Fruit fly (Drosophila melanogaster) S2 (cell line): ENCODE measurements around the gene Atac2.

Experiments used
- CG8478 ChIP-seq: fragments of >200 bp; optimal IDR thresholded peaks from 2 replicates; lab custom pipeline; 2018
- CTCF ChIP-seq, 2 experiments: fragments of >200 bp; optimal IDR thresholded peaks; 2 replicates each; lab custom pipeline; 2018

- no peak for TF ChIP-seq CG8478 (lab: Kevin White, UChicago)
- no peak for TF ChIP-seq CTCF (optimal IDR thresholded peaks at IDR 0.05; lab: Kevin White, UChicago)
Measured at dm6 chr2L:18652663-18653327, 40.7 kb upstream of the Atac2 start, which contains the start of gene Cyp310a1.
